Fruit fly (Drosophila melanogaster) whole organism, wandering third instar larva: Measurements from ENCODE around the gene CG32984.

Source experiments
- GATAd ChIP-seq: sonication (Bioruptor generic); optimal IDR thresholded peaks from 2 replicates; lab custom pipeline; 2016; ENCODE audit warnings: missing biosample characterization, missing genetic modification characterization
- Mio ChIP-seq: sonication (Bioruptor generic); optimal IDR thresholded peaks from 2 replicates; lab custom pipeline; 2016; ENCODE audit warnings: missing biosample characterization, missing genetic modification characterization
- Myc ChIP-seq: fragments of >200 bp; optimal IDR thresholded peaks from 2 replicates; lab custom pipeline; 2017
- N ChIP-seq: fragments of >200 bp; optimal IDR thresholded peaks from 2 replicates; lab custom pipeline; 2018; ENCODE audit warnings: missing biosample characterization, missing external identifiers, missing genetic modification characterization
- Rel ChIP-seq, 2 experiments: fragments of 200-800 bp; sonication (Bioruptor generic) in 1 of 2; optimal IDR thresholded peaks; 2 replicates in 1 of 2; 3 replicates in 1 of 2; lab custom pipeline; 2016 to 2019; ENCODE audit warnings: mild to moderate bottlenecking in 2 of 2, missing biosample characterization in 2 of 2, missing genetic modification characterization in 2 of 2, moderate library complexity in 1 of 2
- dl ChIP-seq, 2 experiments: fragments of 175-275, 200-275 bp in 1 of 2; fragments of 200-275 bp in 1 of 2; sonication (Bioruptor generic); optimal IDR thresholded peaks; lab custom pipeline; 2018; ENCODE audit warnings: mild to moderate bottlenecking in 2 of 2, missing biosample characterization in 2 of 2, missing genetic modification characterization in 2 of 2, moderate library complexity in 2 of 2; ENCODE audit not compliant: partially characterized antibody in 2 of 2, insufficient read depth in 1 of 2
- lola ChIP-seq: fragments of >200 bp; optimal IDR thresholded peaks from 2 replicates; lab custom pipeline; 2017; ENCODE audit warnings: missing biosample characterization, missing genetic modification characterization

dm6 chr2L:9013968-9014367 is 49.2 kb downstream of the CG32984 start, which contains the start of gene Rcd-1r:
- TF ChIP-seq GATAd (GFP tag; lab: Kevin White, UChicago), result no peak
- TF ChIP-seq Myc, result no peak
- TF ChIP-seq dl (GFP tag; optimal IDR thresholded peaks at IDR 0.05; lab: Kevin White, UChicago; ENCODE audit: insufficient read depth in 1 of 2, partially characterized antibody in 2 of 2), result no peak
- TF ChIP-seq Rel (GFP tag; optimal IDR thresholded peaks at IDR 0.05; lab: Kevin White, UChicago), result no peak
- TF ChIP-seq Rel (tag; optimal IDR thresholded peaks at IDR 0.05; lab: Kevin White, UChicago), result no peak
- no peak for TF ChIP-seq N
- TF ChIP-seq Mio (GFP tag; lab: Kevin White, UChicago), result no peak
- no peak for TF ChIP-seq lola (GFP tag; lab: Kevin White, UChicago)
